Fruit fly (Drosophila melanogaster) S2 (cell line): ENCODE results near the gene kar.

Source experiments
- CG8478 ChIP-seq: fragments of >200 bp; optimal IDR thresholded peaks from 2 replicates; lab custom pipeline; 2018
- CTCF ChIP-seq, 2 experiments: fragments of >200 bp; optimal IDR thresholded peaks; 2 replicates each; lab custom pipeline; 2018

dm6 chr3R:12692497-12692896, 3.3 kb upstream of the kar start, which contains the start of gene CG31347:
- TF ChIP-seq CG8478 (lab: Kevin White, UChicago) (no peak), CTCF (optimal IDR thresholded peaks at IDR 0.05; lab: Kevin White, UChicago) (no peak)
